Worm (Caenorhabditis elegans) whole organism, L3 larva: ENCODE measurements around the gene osta-2.

Experiments used
- elt-1 ChIP-seq: fragments of 150-350 bp; optimal IDR thresholded peaks from 2 replicates; lab custom pipeline; 2014; ENCODE audit warnings: missing biosample characterization, missing genetic modification characterization
- fkh-10 ChIP-seq: sonication (generic microtip); optimal IDR thresholded peaks from 2 replicates; lab custom pipeline; 2017; ENCODE audit warnings: missing biosample characterization, missing genetic modification reagents, missing genetic modification characterization
- fos-1 ChIP-seq: fragments of 150-350 bp; optimal IDR thresholded peaks from 2 replicates; lab custom pipeline; 2014; ENCODE audit warnings: missing biosample characterization, missing genetic modification characterization
- lin-15B ChIP-seq: fragments of 150-350 bp; optimal IDR thresholded peaks from 2 replicates; lab custom pipeline; 2014; ENCODE audit warnings: missing biosample characterization, missing genetic modification characterization
- nhr-11 ChIP-seq: fragments of 150-350 bp; optimal IDR thresholded peaks from 2 replicates; lab custom pipeline; 2014; ENCODE audit warnings: missing biosample characterization, missing genetic modification characterization
- nhr-12 ChIP-seq: fragments of 150-350 bp; optimal IDR thresholded peaks from 2 replicates; lab custom pipeline; 2014; ENCODE audit warnings: missing biosample characterization, missing genetic modification characterization
- nhr-23 ChIP-seq: fragments of 150-350 bp; optimal IDR thresholded peaks from 2 replicates; lab custom pipeline; 2014; ENCODE audit warnings: missing biosample characterization, missing genetic modification reagents, missing genetic modification characterization
- nhr-237 ChIP-seq: fragments of 150-350 bp; optimal IDR thresholded peaks from 2 replicates; lab custom pipeline; 2014; ENCODE audit warnings: missing biosample characterization, missing genetic modification characterization
- nhr-76 ChIP-seq: fragments of 150-350 bp; sonication (generic microtip); optimal IDR thresholded peaks from 5 replicates; lab custom pipeline; 2014; ENCODE audit warnings: missing biosample characterization, missing genetic modification characterization
- pqm-1 ChIP-seq: fragments of 150-350 bp; optimal IDR thresholded peaks from 2 replicates; lab custom pipeline; 2017; ENCODE audit warnings: missing biosample characterization, missing genetic modification characterization, inconsistent platforms
- unc-62 ChIP-seq: fragments of 150-350 bp; sonication (generic microtip); optimal IDR thresholded peaks from 4 replicates; lab custom pipeline; 2014; ENCODE audit warnings: missing biosample characterization, missing genetic modification reagents, missing genetic modification characterization
- ztf-11 ChIP-seq: fragments of 150-350 bp; optimal IDR thresholded peaks from 2 replicates; lab custom pipeline; 2014; ENCODE audit warnings: missing biosample characterization, missing genetic modification characterization
- ztf-4 ChIP-seq: fragments of 150-350 bp; optimal IDR thresholded peaks from 2 replicates; lab custom pipeline; 2014; ENCODE audit warnings: missing biosample characterization, missing genetic modification characterization

- TF ChIP-seq nhr-237 (tag; lab: Kevin White, UChicago) (no peak), fkh-10 (GFP tag; lab: Kevin White, UChicago) (no peak), nhr-76 (tag; lab: Kevin White, UChicago) (no peak), unc-62 (GFP tag; lab: Kevin White, UChicago) (no peak), elt-1 (tag; lab: Kevin White, UChicago) (no peak), fos-1 (tag; lab: Kevin White, UChicago) (no peak), nhr-23 (no peak), pqm-1 (tag; lab: Kevin White, UChicago) (no peak), ztf-4 (tag; lab: Kevin White, UChicago) (no peak), nhr-11 (tag; lab: Kevin White, UChicago) (no peak), ztf-11 (tag; lab: Kevin White, UChicago) (no peak), nhr-12 (tag; lab: Kevin White, UChicago) (no peak), lin-15B (tag; lab: Kevin White, UChicago) (no peak)
These were observed 26.8 kb upstream of the osta-2 start, which contains the start of gene flp-27 for ce11 chrII:5680703-5681102.
